Fruit fly (Drosophila melanogaster): Measurements from ENCODE around the gene sn.
A peak's percentile ranks its signal among the peaks of the same experiment; 100 is the strongest.

The sn gene

DNA sequence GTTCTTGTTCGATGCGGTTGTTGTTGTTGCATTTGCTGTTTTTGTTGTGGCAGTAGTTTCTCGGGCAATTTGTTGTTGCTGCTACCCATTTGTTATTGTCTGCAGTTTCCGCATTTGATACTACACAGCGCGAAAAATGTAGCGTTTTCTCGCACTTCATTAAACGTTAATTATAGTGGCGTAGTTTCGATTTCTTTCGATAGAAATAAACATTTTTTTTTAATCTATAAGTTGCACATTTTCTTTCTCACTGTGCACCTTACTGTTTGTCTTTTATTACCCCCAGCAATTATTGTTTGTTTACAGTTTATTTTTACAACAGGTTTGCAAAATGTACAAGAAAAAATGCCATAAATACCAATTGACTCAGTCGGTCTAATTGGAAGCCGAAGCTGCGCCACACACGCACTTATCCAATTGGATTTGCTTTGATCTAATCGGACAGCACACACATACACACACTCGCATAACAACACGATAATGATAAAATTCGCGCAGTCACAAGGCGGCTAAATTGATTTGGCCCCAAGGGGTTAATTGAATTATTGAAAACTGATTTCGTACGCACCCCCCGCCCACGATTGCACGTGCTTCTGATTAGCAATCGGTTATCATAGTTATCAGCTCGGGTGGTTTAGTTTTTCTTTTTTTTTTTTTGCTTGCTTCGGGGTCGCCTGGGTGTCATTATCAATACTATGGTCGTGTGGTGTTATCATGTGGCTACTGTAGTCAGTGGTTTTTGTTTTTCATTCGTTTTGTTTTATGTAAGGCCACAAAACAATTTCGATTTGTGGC lies 2.1 kb downstream of the sn start (continued):
- no peak for TF ChIP-seq sr (GFP tag; IDR thresholded peaks at IDR 0.05)
- TF ChIP-seq Ets65A (GFP tag) = peak; percentile 37
- TF ChIP-seq CG8281 (tag; optimal IDR thresholded peaks at IDR 0.05) = peak; percentile 30
- peak; percentile 10; the same call in 1 of the 2 replicates for TF ChIP-seq CG4360 (GFP tag; IDR thresholded peaks at IDR 0.05)
- TF ChIP-seq GATAe (GFP tag; conservative IDR thresholded peaks at IDR 0.05) = peak; percentile 73; the same call in 1 of the 2 replicates
- peak; percentile 25; the same call in 1 of the 2 replicates for TF ChIP-seq rib (GFP tag; IDR thresholded peaks at IDR 0.05)
- peak; percentile 54 for TF ChIP-seq sqz (GFP tag; optimal IDR thresholded peaks at IDR 0.05)
- no peak for TF ChIP-seq CG10462 (GFP tag; optimal IDR thresholded peaks at IDR 0.05)
- TF ChIP-seq maf-S (GFP tag; optimal IDR thresholded peaks at IDR 0.05) = no peak
- peak; percentile 62 for TF ChIP-seq Drgx (GFP tag; IDR thresholded peaks at IDR 0.05)
- TF ChIP-seq sens (GFP tag) = peak; percentile 40
- TF ChIP-seq ftz-f1 (GFP tag; optimal IDR thresholded peaks at IDR 0.05) = peak; percentile 18
- no peak for TF ChIP-seq ken (GFP tag; IDR thresholded peaks at IDR 0.05)
- 0 out of 2 replicates have a peak, but pooled peaks have one; percentile 4 for TF ChIP-seq ranshi (GFP tag; IDR thresholded peaks at IDR 0.05)
- TF ChIP-seq unpg (GFP tag; optimal IDR thresholded peaks at IDR 0.05) = no peak
- TF ChIP-seq Atf6 (GFP tag; IDR thresholded peaks at IDR 0.05) = 0 out of 2 replicates have a peak, but pooled peaks have one; percentile 48
- peak; percentile 99 for TF ChIP-seq cwo (GFP tag; optimal IDR thresholded peaks at IDR 0.05)
- TF ChIP-seq chn (GFP tag; optimal IDR thresholded peaks at IDR 0.05) = no peak
- TF ChIP-seq cg (GFP tag; optimal IDR thresholded peaks at IDR 0.05) = peak; percentile 24
- no peak for TF ChIP-seq B-H2 (GFP tag; optimal IDR thresholded peaks at IDR 0.05)
- no peak for TF ChIP-seq Spps (tag; optimal IDR thresholded peaks at IDR 0.05)
- TF ChIP-seq insv (GFP tag; optimal IDR thresholded peaks at IDR 0.05) = peak; percentile 78 to 95
- no peak for TF ChIP-seq CG6272 (GFP tag; IDR thresholded peaks at IDR 0.05)
- TF ChIP-seq tup (GFP tag; optimal IDR thresholded peaks at IDR 0.05) = no peak
- no peak for TF ChIP-seq ato (GFP tag; IDR thresholded peaks at IDR 0.05; ENCODE audit: partially characterized antibody)
- TF ChIP-seq CG15479 (GFP tag; optimal IDR thresholded peaks at IDR 0.05) = peak; percentile 52
- no peak for TF ChIP-seq Ssrp (tag; optimal IDR thresholded peaks at IDR 0.05)

dm6 chrX:7967052-7967847 lies 3.4 kb downstream of the sn start:
- TF ChIP-seq CG14667 (GFP tag; IDR thresholded peaks at IDR 0.05) (no peak), mam (GFP tag; optimal IDR thresholded peaks at IDR 0.05) (no peak), knrl (GFP tag; IDR thresholded peaks at IDR 0.05; ENCODE audit: partially characterized antibody) (no peak), Sin3A (optimal IDR thresholded peaks at IDR 0.05) (no peak), Eip74EF (GFP tag; optimal IDR thresholded peaks at IDR 0.05) (no peak), pita (GFP tag; optimal IDR thresholded peaks at IDR 0.05) (peak; percentile 34), tin (GFP tag; optimal IDR thresholded peaks at IDR 0.05) (no peak), sob (GFP tag; IDR thresholded peaks at IDR 0.05) (no peak), ham (GFP tag; IDR thresholded peaks at IDR 0.05) (no peak), gem (tag; optimal IDR thresholded peaks at IDR 0.05) (no peak), CG8089 (GFP tag; optimal IDR thresholded peaks at IDR 0.05) (no peak), CG15696 (tag; optimal IDR thresholded peaks at IDR 0.05) (no peak), CG17361 (GFP tag; IDR thresholded peaks at IDR 0.05) (no peak), CG8281 (tag; optimal IDR thresholded peaks at IDR 0.05) (no peak), CG11093 (GFP tag; IDR thresholded peaks at IDR 0.05) (no peak), lmd (GFP tag; IDR thresholded peaks at IDR 0.05) (no peak), Med (GFP tag) (no peak), CG12391 (tag; optimal IDR thresholded peaks at IDR 0.05) (no peak), Nf-YA (GFP tag; IDR thresholded peaks at IDR 0.05) (no peak), MESR4 (GFP tag; optimal IDR thresholded peaks at IDR 0.05) (no peak), Meics (GFP tag; optimal IDR thresholded peaks at IDR 0.05) (no peak), Sry-δ (GFP tag; optimal IDR thresholded peaks at IDR 0.05) (no peak), zfh1 (GFP tag; IDR thresholded peaks at IDR 0.05) (no peak), E2f2 (GFP tag; IDR thresholded peaks at IDR 0.05) (no peak)

Measured in whole organism, embryonic.